Fruit fly (Drosophila melanogaster) S2 (cell line): ENCODE data around the gene Atg13.

Experiments
- CG8478 ChIP-seq: fragments of >200 bp; optimal IDR thresholded peaks from 2 replicates; lab custom pipeline; 2018
- CTCF ChIP-seq, 2 experiments: fragments of >200 bp; optimal IDR thresholded peaks; 2 replicates each; lab custom pipeline; 2018

- no peak for TF ChIP-seq CG8478 (lab: Kevin White, UChicago)
- no peak for TF ChIP-seq CTCF (optimal IDR thresholded peaks at IDR 0.05; lab: Kevin White, UChicago)
Measured at dm6 chr3R:8317215-8317614, 32.4 kb upstream of the Atg13 start, which contains the start of gene Ctr1B.
